Fruit fly (Drosophila melanogaster) whole organism, embryonic: Measurements from ENCODE around the gene Ciz1.

Source experiments
- Asciz ChIP-seq: fragments of 200-800 bp; sonication (Bioruptor generic); optimal IDR thresholded peaks from 2 replicates; lab custom pipeline; 2017; ENCODE audit warnings: missing biosample characterization, mild to moderate bottlenecking, missing genetic modification characterization, missing genetic modification reagents
- C15 ChIP-seq: fragments of 200-800 bp; sonication (Bioruptor generic); IDR thresholded peaks from 3 replicates; pipeline ENCODE4 v1.3.6; 2022; ENCODE audit warnings: missing biosample characterization, missing genetic modification characterization
- CG11504 ChIP-seq: fragments of 200-800 bp; sonication (Bioruptor generic); optimal IDR thresholded peaks from 3 replicates; lab custom pipeline; 2019; ENCODE audit warnings: missing biosample characterization, mild to moderate bottlenecking, missing genetic modification characterization, moderate library complexity
- CG1529 ChIP-seq: fragments of 200-800 bp; sonication (Bioruptor generic); optimal IDR thresholded peaks from 3 replicates; lab custom pipeline; 2018; ENCODE audit warnings: missing biosample characterization, missing genetic modification characterization
- CG1602 ChIP-seq: fragments of 200-800 bp; sonication (Bioruptor generic); optimal IDR thresholded peaks from 3 replicates; lab custom pipeline; 2016; ENCODE audit warnings: missing biosample characterization, missing genetic modification characterization
- CG1647 ChIP-seq: fragments of 200-800 bp; sonication (Bioruptor generic); optimal IDR thresholded peaks from 3 replicates; lab custom pipeline; 2016; ENCODE audit warnings: missing biosample characterization, missing genetic modification characterization
- CG17328 ChIP-seq: fragments of 200-800 bp; sonication (Bioruptor generic); IDR thresholded peaks from 2 replicates; pipeline ENCODE4 v1.3.6; 2022; ENCODE audit warnings: missing biosample characterization, missing genetic modification characterization
- CG17802 ChIP-seq: fragments of 200-800 bp; sonication (Bioruptor generic); optimal IDR thresholded peaks from 2 replicates; lab custom pipeline; 2018; ENCODE audit warnings: missing biosample characterization, mild to moderate bottlenecking, missing genetic modification characterization, moderate library complexity
- CG18262 ChIP-seq: fragments of 200-800 bp; optimal IDR thresholded peaks from 3 replicates; lab custom pipeline; 2019; ENCODE audit warnings: missing biosample characterization, mild to moderate bottlenecking, missing genetic modification characterization, moderate library complexity
- CG30020 ChIP-seq: fragments of 200-800 bp; optimal IDR thresholded peaks from 2 replicates; lab custom pipeline; 2019; ENCODE audit warnings: missing biosample characterization, mild to moderate bottlenecking, missing genetic modification characterization, moderate library complexity
- CG31224 ChIP-seq: fragments of 200-800 bp; sonication (Bioruptor generic); IDR thresholded peaks from 2 replicates; pipeline ENCODE4 v1.3.6; 2022; ENCODE audit warnings: missing biosample characterization, missing genetic modification characterization
- CG31365 ChIP-seq: fragments of 200-800 bp; sonication (Bioruptor generic); optimal IDR thresholded peaks from 2 replicates; lab custom pipeline; 2018; ENCODE audit warnings: missing biosample characterization, mild to moderate bottlenecking, missing genetic modification characterization
- CG3407 ChIP-seq: fragments of 200-800 bp; sonication (Bioruptor generic); optimal IDR thresholded peaks from 2 replicates; lab custom pipeline; 2018; ENCODE audit warnings: missing biosample characterization, mild to moderate bottlenecking, missing genetic modification characterization
- CG3838 ChIP-seq: fragments of 200-800 bp; sonication (Bioruptor generic); optimal IDR thresholded peaks from 3 replicates; lab custom pipeline; 2016; ENCODE audit warnings: missing biosample characterization, missing genetic modification characterization
- CG4424 ChIP-seq: fragments of 200-800 bp; sonication (Bioruptor generic); optimal IDR thresholded peaks from 3 replicates; lab custom pipeline; 2016; ENCODE audit warnings: missing biosample characterization, missing genetic modification characterization
- CG4730 ChIP-seq: fragments of 200-800 bp; sonication (Bioruptor generic); IDR thresholded peaks from 2 replicates; pipeline ENCODE4 v1.3.6; 2022; ENCODE audit warnings: missing biosample characterization, missing genetic modification characterization
- CG7372 ChIP-seq: fragments of 200-800 bp; sonication (Bioruptor generic); IDR thresholded peaks from 2 replicates; pipeline ENCODE4 v1.3.6; 2022; ENCODE audit warnings: missing biosample characterization, missing genetic modification characterization
- CG8388 ChIP-seq: fragments of 200-800 bp; sonication (Bioruptor generic); optimal IDR thresholded peaks from 2 replicates; lab custom pipeline; 2019; ENCODE audit warnings: missing biosample characterization, mild to moderate bottlenecking, missing genetic modification characterization, moderate library complexity
- CG9876 ChIP-seq: fragments of 200-800 bp; sonication (Bioruptor generic); optimal IDR thresholded peaks from 2 replicates; lab custom pipeline; 2016; ENCODE audit warnings: missing biosample characterization, missing genetic modification characterization
- CoRest ChIP-seq: fragments of 200-800 bp; sonication (Bioruptor generic); optimal IDR thresholded peaks from 3 replicates; lab custom pipeline; 2018; ENCODE audit warnings: missing biosample characterization, mild to moderate bottlenecking, missing genetic modification characterization, moderate library complexity
- Dbx ChIP-seq: fragments of 200-800 bp; sonication (Bioruptor generic); IDR thresholded peaks from 3 replicates; pipeline ENCODE4 v1.3.6; 2022; ENCODE audit warnings: missing biosample characterization, missing genetic modification characterization
- Doc3 ChIP-seq: fragments of 200-800 bp; sonication (Bioruptor generic); IDR thresholded peaks from 3 replicates; pipeline ENCODE4 v1.3.6; 2022; ENCODE audit warnings: missing biosample characterization, missing genetic modification characterization; ENCODE audit not compliant: partially characterized antibody
- Eip74EF ChIP-seq, 2 experiments: fragments of 200-800 bp in 1 of 2; fragments of >200 bp in 1 of 2; sonication (Bioruptor generic) in 1 of 2; optimal IDR thresholded peaks; 2 replicates each; lab custom pipeline; 2017 to 2019; ENCODE audit warnings: missing biosample characterization in 2 of 2, missing genetic modification characterization in 2 of 2, mild to moderate bottlenecking in 1 of 2, moderate library complexity in 1 of 2
- Hey ChIP-seq: fragments of 200-800 bp; sonication (Bioruptor generic); optimal IDR thresholded peaks from 3 replicates; lab custom pipeline; 2018; ENCODE audit warnings: missing biosample characterization, mild to moderate bottlenecking, missing genetic modification characterization
- HmgZ ChIP-seq: fragments of 200-800 bp; sonication (Bioruptor generic); optimal IDR thresholded peaks from 2 replicates; lab custom pipeline; 2018; ENCODE audit warnings: missing biosample characterization, mild to moderate bottlenecking, missing genetic modification characterization
- Hr39 ChIP-seq: fragments of >200 bp; optimal IDR thresholded peaks from 2 replicates; lab custom pipeline; 2017
- Jarid2 ChIP-seq: fragments of 200-800 bp; sonication (Bioruptor generic); optimal IDR thresholded peaks from 3 replicates; lab custom pipeline; 2017; ENCODE audit warnings: mild to moderate bottlenecking, missing biosample characterization, missing genetic modification reagents, missing genetic modification characterization
- Med ChIP-seq: fragments of 200-800 bp; sonication (Bioruptor generic); peaks from one replicate; lab custom pipeline; 2016; ENCODE audit warnings: missing biosample characterization, missing genetic modification characterization, mild to moderate bottlenecking, inconsistent platforms, moderate library complexity
- Nf-YA ChIP-seq: fragments of 200-800 bp; sonication (Bioruptor generic); IDR thresholded peaks from 2 replicates; pipeline ENCODE4 v1.3.6; 2022; ENCODE audit warnings: missing biosample characterization, missing genetic modification characterization
- YL-1 ChIP-seq: fragments of 200-800 bp; sonication (Bioruptor generic); optimal IDR thresholded peaks from 3 replicates; lab custom pipeline; 2017; ENCODE audit warnings: missing biosample characterization, mild to moderate bottlenecking, missing genetic modification characterization
- bab2 ChIP-seq: fragments of 200-800 bp; sonication (Bioruptor generic); optimal IDR thresholded peaks from 2 replicates; lab custom pipeline; 2016; ENCODE audit warnings: missing biosample characterization, missing genetic modification characterization
- chm ChIP-seq: fragments of 200-800 bp; sonication (Bioruptor generic); IDR thresholded peaks from 2 replicates; pipeline ENCODE4 v1.3.6; 2022; ENCODE audit warnings: missing biosample characterization, missing genetic modification characterization
- ewg ChIP-seq: fragments of 200-800 bp; sonication (Bioruptor generic); optimal IDR thresholded peaks from 3 replicates; lab custom pipeline; 2017; ENCODE audit warnings: mild to moderate bottlenecking, missing biosample characterization, missing genetic modification reagents, missing genetic modification characterization
- fd64A ChIP-seq: fragments of 200-800 bp; sonication (Bioruptor generic); optimal IDR thresholded peaks from 3 replicates; lab custom pipeline; 2018; ENCODE audit warnings: missing biosample characterization, mild to moderate bottlenecking, missing genetic modification characterization
- hbn ChIP-seq: fragments of 200-800 bp; sonication (Bioruptor generic); IDR thresholded peaks from 2 replicates; pipeline ENCODE4 v1.3.6; 2022; ENCODE audit warnings: missing biosample characterization, missing genetic modification characterization; ENCODE audit not compliant: partially characterized antibody
- hkb ChIP-seq, 2 experiments: fragments of 200-800 bp in 1 of 2; fragments of >200 bp in 1 of 2; sonication (Bioruptor generic) in 1 of 2; IDR thresholded peaks in 1 of 2; optimal IDR thresholded peaks in 1 of 2; 2 replicates each; pipeline versions ENCODE4 v1.3.6 to Lab custom; 2017 to 2022; ENCODE audit warnings: missing biosample characterization in 1 of 2, missing genetic modification characterization in 1 of 2
- insv ChIP-seq, 2 experiments: fragments of 200-800 bp; sonication (Bioruptor generic); optimal IDR thresholded peaks; 3 replicates each; lab custom pipeline; 2016 to 2018; ENCODE audit warnings: missing biosample characterization in 2 of 2, missing genetic modification characterization in 2 of 2
- knrl ChIP-seq: fragments of 200-800 bp; sonication (Bioruptor generic); IDR thresholded peaks from 3 replicates; pipeline ENCODE4 v1.3.6; 2022; ENCODE audit warnings: missing biosample characterization, missing genetic modification characterization; ENCODE audit not compliant: partially characterized antibody
- lmd ChIP-seq: fragments of 200-800 bp; sonication (Bioruptor generic); IDR thresholded peaks from 2 replicates; pipeline ENCODE4 v1.3.6; 2022; ENCODE audit warnings: missing biosample characterization, missing genetic modification characterization
- lov ChIP-seq, 2 experiments: fragments of 200-800 bp in 1 of 2; fragments of >200 bp in 1 of 2; sonication (Bioruptor generic) in 1 of 2; IDR thresholded peaks in 1 of 2; optimal IDR thresholded peaks in 1 of 2; 2 replicates in 1 of 2; 3 replicates in 1 of 2; pipeline versions ENCODE4 v1.3.6 to Lab custom; 2017 to 2022; ENCODE audit warnings: missing biosample characterization in 1 of 2, missing genetic modification characterization in 1 of 2
- odd ChIP-seq: fragments of 200-800 bp; sonication (Bioruptor generic); optimal IDR thresholded peaks from 2 replicates; lab custom pipeline; 2017; ENCODE audit warnings: missing biosample characterization, mild to moderate bottlenecking, missing genetic modification characterization
- otp ChIP-seq: fragments of 200-800 bp; sonication (Bioruptor generic); IDR thresholded peaks from 3 replicates; pipeline ENCODE4, ENCODE4 v1.3.6; 2022; ENCODE audit warnings: missing biosample characterization, missing genetic modification characterization
- pb ChIP-seq: fragments of 200-800 bp; sonication (Bioruptor generic); optimal IDR thresholded peaks from 3 replicates; lab custom pipeline; 2016; ENCODE audit warnings: missing biosample characterization, missing genetic modification characterization
- sens ChIP-seq: fragments of 200-800 bp; sonication (Bioruptor generic); peaks from one replicate; lab custom pipeline; 2016; ENCODE audit warnings: missing biosample characterization, missing genetic modification characterization
- vfl ChIP-seq: fragments of 200-800 bp; sonication (Bioruptor generic); optimal IDR thresholded peaks from 2 replicates; lab custom pipeline; 2016; ENCODE audit warnings: missing biosample characterization, missing genetic modification characterization
- vnd ChIP-seq: fragments of 200-800 bp; sonication (Bioruptor generic); IDR thresholded peaks from 3 replicates; pipeline ENCODE4 v1.3.6; 2022; ENCODE audit warnings: missing biosample characterization, missing genetic modification characterization; ENCODE audit not compliant: partially characterized antibody
- zen2 ChIP-seq: fragments of 200-800 bp; sonication (Bioruptor generic); IDR thresholded peaks from 3 replicates; pipeline ENCODE4 v1.3.6; 2022; ENCODE audit warnings: missing biosample characterization, missing genetic modification characterization; ENCODE audit not compliant: partially characterized antibody
- zf30C ChIP-seq: fragments of 200-800 bp; sonication (Bioruptor generic); optimal IDR thresholded peaks from 3 replicates; lab custom pipeline; 2018; ENCODE audit warnings: missing biosample characterization, mild to moderate bottlenecking, missing genetic modification characterization

The Ciz1 gene

DNA sequence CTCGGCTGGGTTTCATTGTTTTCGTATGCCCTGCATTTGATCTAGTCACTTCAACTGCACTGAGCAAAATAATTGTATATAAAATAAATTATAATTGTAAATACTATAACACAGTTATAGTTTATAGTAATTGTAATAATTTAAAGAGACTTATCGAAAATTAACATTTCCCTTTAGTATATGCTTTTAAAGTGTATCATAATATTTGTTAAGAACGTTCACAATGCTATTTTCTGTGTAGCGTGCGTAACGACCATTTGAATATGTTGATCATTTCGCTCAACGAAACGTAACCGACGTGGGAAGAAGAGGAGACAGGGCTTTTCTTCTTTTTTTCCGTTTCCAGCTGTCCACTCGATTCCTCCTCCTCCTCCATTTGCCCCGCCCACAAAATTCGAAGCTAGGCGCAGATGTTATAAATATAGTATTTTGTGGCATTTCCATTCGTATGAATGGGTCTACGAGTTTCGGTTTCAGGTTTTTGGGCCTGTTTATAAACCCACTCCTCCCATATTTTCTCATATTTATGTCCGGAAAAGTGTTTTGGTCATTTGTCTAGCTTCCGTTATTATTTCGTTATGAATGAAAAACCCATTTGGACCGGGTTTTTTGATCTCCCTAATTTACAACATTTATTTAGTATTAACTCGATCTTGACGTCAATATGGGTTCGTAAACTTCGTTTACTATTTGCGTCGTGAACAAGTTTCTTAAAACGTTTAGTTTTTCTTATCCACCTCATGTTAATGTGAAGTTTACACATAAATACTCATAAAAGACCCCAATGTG is 7.8 kb upstream of the Ciz1 start (continued):
- peak; percentile 49; the same call in 1 of the 2 replicates for TF ChIP-seq Nf-YA
- TF ChIP-seq odd (GFP tag; lab: Kevin White, UChicago) = peak; percentile 59
- TF ChIP-seq pb = no peak
- peak; percentile 82 for TF ChIP-seq CG3407 (GFP tag; lab: Kevin White, UChicago)
- peak; percentile 81 for TF ChIP-seq lmd
- TF ChIP-seq ewg = peak; percentile 66
- TF ChIP-seq Med (GFP tag; lab: Kevin White, UChicago) = peak; percentile 70
- no peak for TF ChIP-seq Doc3 (GFP tag; lab: Robert Waterston, UW)
- no peak for TF ChIP-seq vfl (GFP tag; lab: Kevin White, UChicago)
- TF ChIP-seq insv (GFP tag; optimal IDR thresholded peaks at IDR 0.05; lab: Kevin White, UChicago) = no peak
- peak; percentile 92 for TF ChIP-seq CG18262 (tag; lab: Kevin White, UChicago)
- TF ChIP-seq CoRest (tag; lab: Kevin White, UChicago) = peak; percentile 88
- TF ChIP-seq Hey = no peak
- TF ChIP-seq fd64A = peak; percentile 30
- no peak for TF ChIP-seq YL-1
- TF ChIP-seq CG1602 = peak; percentile 76
- TF ChIP-seq bab2 (GFP tag; lab: Kevin White, UChicago) = no peak
- peak; percentile 65 for TF ChIP-seq CG1529 (GFP tag; lab: Kevin White, UChicago)
- TF ChIP-seq Eip74EF (GFP tag; optimal IDR thresholded peaks at IDR 0.05; lab: Kevin White, UChicago) = peak in 1 of 2 experiments; percentile 79
- TF ChIP-seq CG3838 (GFP tag; lab: Kevin White, UChicago) = no peak
- no peak for TF ChIP-seq hbn (GFP tag; lab: Robert Waterston, UW)
- peak; percentile 61; the same call in 2 of the 3 replicates for TF ChIP-seq otp (GFP tag; lab: Robert Waterston, UW)
- peak; percentile 73 for TF ChIP-seq CG4424
- peak; percentile 61 for TF ChIP-seq CG31224 (GFP tag; lab: Robert Waterston, UW)
- peak; percentile 92 for TF ChIP-seq CG8388 (GFP tag; lab: Kevin White, UChicago)
- peak; percentile 9 for TF ChIP-seq CG30020 (tag; lab: Kevin White, UChicago)
- peak; percentile 15 for TF ChIP-seq Jarid2 (GFP tag; lab: Kevin White, UChicago)
- TF ChIP-seq knrl (GFP tag; lab: Robert Waterston, UW) = no peak
- peak; percentile 75 for TF ChIP-seq chm
- no peak for TF ChIP-seq C15 (GFP tag; lab: Robert Waterston, UW)
- no peak for TF ChIP-seq CG17802 (tag; lab: Kevin White, UChicago)
- peak; percentile 41; the same call in 1 of the 3 replicates for TF ChIP-seq Dbx (GFP tag; lab: Robert Waterston, UW)
- peak; percentile 89 for TF ChIP-seq CG17328 (GFP tag; lab: Robert Waterston, UW)
- TF ChIP-seq CG1647 = no peak
- TF ChIP-seq zf30C (GFP tag; lab: Kevin White, UChicago) = peak; percentile 95
- TF ChIP-seq HmgZ = no peak
- no peak for TF ChIP-seq lov (optimal IDR thresholded peaks at IDR 0.05; lab: Kevin White, UChicago)
- TF ChIP-seq lov (GFP tag; IDR thresholded peaks at IDR 0.05; lab: Robert Waterston, UW) = peak; percentile 77; the same call in 1 of the 3 replicates
- TF ChIP-seq CG11504 (tag; lab: Kevin White, UChicago) = peak; percentile 86
- TF ChIP-seq CG4730 (GFP tag; lab: Robert Waterston, UW) = peak; percentile 79
- TF ChIP-seq vnd (GFP tag; lab: Robert Waterston, UW) = no peak
- TF ChIP-seq CG7372 (GFP tag; lab: Robert Waterston, UW) = peak; percentile 62
- peak; percentile 84 for TF ChIP-seq sens (GFP tag; lab: Kevin White, UChicago)
- TF ChIP-seq Asciz (GFP tag; lab: Kevin White, UChicago) = peak; percentile 83
- no peak for TF ChIP-seq Hr39 (lab: Kevin White, UChicago)
- no peak for TF ChIP-seq CG31365
- TF ChIP-seq hkb (optimal IDR thresholded peaks at IDR 0.05; lab: Kevin White, UChicago) = no peak
- peak; percentile 83 for TF ChIP-seq hkb (GFP tag; IDR thresholded peaks at IDR 0.05; lab: Robert Waterston, UW)
- TF ChIP-seq CG9876 (GFP tag; lab: Kevin White, UChicago) = no peak
- TF ChIP-seq zen2 (GFP tag; lab: Robert Waterston, UW) = no peak
